Fruit fly (Drosophila melanogaster): ENCODE results near the gene CG44040.

The CG44040 gene

DNA sequence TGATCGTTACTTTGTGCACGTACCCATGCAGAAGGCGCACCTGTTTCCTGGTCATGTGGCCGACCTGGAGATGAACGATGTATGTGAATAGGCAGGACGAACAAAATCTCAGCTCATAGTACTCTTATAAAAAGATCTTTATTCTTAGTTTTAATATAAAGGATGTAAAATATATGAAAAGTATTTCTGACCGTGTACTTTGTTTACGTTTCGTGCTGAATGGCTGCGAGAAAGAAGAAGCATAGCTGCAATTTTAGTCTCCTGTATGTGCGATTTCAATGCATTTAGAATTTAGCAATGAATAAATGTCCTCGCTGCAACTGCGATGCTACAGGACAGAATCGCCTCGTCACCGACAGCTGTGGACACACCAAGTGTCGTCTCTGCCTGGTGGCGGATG, 27.6 kb downstream of the CG44040 start, which contains the start of the genes CG42726 and CG42727 (continued):
- TF ChIP-seq ss (GFP tag; optimal IDR thresholded peaks at IDR 0.05) (no peak), spab (GFP tag; optimal IDR thresholded peaks at IDR 0.05) (no peak), Eip78C (GFP tag) (peak; percentile 87), Hr38 (GFP tag; optimal IDR thresholded peaks at IDR 0.05) (no peak), Met (GFP tag; optimal IDR thresholded peaks at IDR 0.05) (no peak), salr (GFP tag; optimal IDR thresholded peaks at IDR 0.05) (no peak), Lpt (GFP tag; optimal IDR thresholded peaks at IDR 0.05) (no peak), CG32006 (GFP tag; optimal IDR thresholded peaks at IDR 0.05) (no peak), CG11294 (GFP tag; IDR thresholded peaks at IDR 0.05) (0 out of 2 replicates have a peak, but pooled peaks have one; percentile 27), Eip93F (GFP tag; optimal IDR thresholded peaks at IDR 0.05) (no peak), dac (GFP tag; optimal IDR thresholded peaks at IDR 0.05) (peak; percentile 28), CG6163 (GFP tag; IDR thresholded peaks at IDR 0.05) (peak; percentile 51), Ets96B (tag; optimal IDR thresholded peaks at IDR 0.05) (peak; percentile 44), CG34406 (GFP tag; optimal IDR thresholded peaks at IDR 0.05) (peak; percentile 44), esn (GFP tag; optimal IDR thresholded peaks at IDR 0.05) (peak; percentile 69), svp (GFP tag) (no peak), CG6808 (GFP tag; optimal IDR thresholded peaks at IDR 0.05) (no peak), CG3032 (tag; optimal IDR thresholded peaks at IDR 0.05) (peak; percentile 52), Sox14 (GFP tag; optimal IDR thresholded peaks at IDR 0.05) (peak; percentile 52)

- no peak for TF ChIP-seq ss (GFP tag; optimal IDR thresholded peaks at IDR 0.05)
- TF ChIP-seq CG31627 (GFP tag; optimal IDR thresholded peaks at IDR 0.05) = peak; percentile 10
- peak; percentile 54 for TF ChIP-seq CG3032 (tag; optimal IDR thresholded peaks at IDR 0.05)
- TF ChIP-seq Ets21C (GFP tag; optimal IDR thresholded peaks at IDR 0.05) = no peak
- no peak for TF ChIP-seq Sox15 (GFP tag; optimal IDR thresholded peaks at IDR 0.05)
- TF ChIP-seq Blimp-1 (GFP tag; optimal IDR thresholded peaks at IDR 0.05) = no peak
- TF ChIP-seq achi (GFP tag; optimal IDR thresholded peaks at IDR 0.05) = no peak
- TF ChIP-seq salr (GFP tag; optimal IDR thresholded peaks at IDR 0.05) = no peak
- peak; percentile 8 for TF ChIP-seq lz (GFP tag; optimal IDR thresholded peaks at IDR 0.05)
- peak; percentile 96 for TF ChIP-seq fkh (GFP tag; optimal IDR thresholded peaks at IDR 0.05)
- peak; percentile 30 for TF ChIP-seq CG10669 (GFP tag; optimal IDR thresholded peaks at IDR 0.05)
- no peak for TF ChIP-seq fd59A (GFP tag; optimal IDR thresholded peaks at IDR 0.05)
- peak; percentile 54 for TF ChIP-seq esn (GFP tag; optimal IDR thresholded peaks at IDR 0.05)
- peak; percentile 29; the same call in 1 of the 2 replicates for TF ChIP-seq CG15336 (GFP tag; IDR thresholded peaks at IDR 0.05)
- TF ChIP-seq Eip78C (GFP tag) = peak; percentile 75
- TF ChIP-seq cyc (GFP tag; optimal IDR thresholded peaks at IDR 0.05) = peak; percentile 36
- TF ChIP-seq CG34406 (GFP tag; optimal IDR thresholded peaks at IDR 0.05) = peak; percentile 24
- peak; percentile 7 for TF ChIP-seq dsx (GFP tag; optimal IDR thresholded peaks at IDR 0.05; ENCODE audit: poor library complexity, severe bottlenecking)
- TF ChIP-seq Eip93F (GFP tag; optimal IDR thresholded peaks at IDR 0.05) = no peak
- peak; percentile 44 for TF ChIP-seq Sox14 (GFP tag; optimal IDR thresholded peaks at IDR 0.05)
- TF ChIP-seq topi (GFP tag; optimal IDR thresholded peaks at IDR 0.05) = peak; percentile 25
- TF ChIP-seq CG10631 (GFP tag; optimal IDR thresholded peaks at IDR 0.05) = peak; percentile 47
- TF ChIP-seq Ets96B (tag; optimal IDR thresholded peaks at IDR 0.05) = peak; percentile 35
- no peak for TF ChIP-seq CG11762 (GFP tag; optimal IDR thresholded peaks at IDR 0.05; ENCODE audit: insufficient read depth)
These were observed 30.8 kb downstream of the CG44040 start, which contains the start of the genes Trs33 and Tmtc4 for dm6 chr3R:15350993-15351426. Gene Trs33 (minus strand): TSS chr3R:15350995. Gene Tmtc4 (plus strand): TSS chr3R:15351225.

DNA sequence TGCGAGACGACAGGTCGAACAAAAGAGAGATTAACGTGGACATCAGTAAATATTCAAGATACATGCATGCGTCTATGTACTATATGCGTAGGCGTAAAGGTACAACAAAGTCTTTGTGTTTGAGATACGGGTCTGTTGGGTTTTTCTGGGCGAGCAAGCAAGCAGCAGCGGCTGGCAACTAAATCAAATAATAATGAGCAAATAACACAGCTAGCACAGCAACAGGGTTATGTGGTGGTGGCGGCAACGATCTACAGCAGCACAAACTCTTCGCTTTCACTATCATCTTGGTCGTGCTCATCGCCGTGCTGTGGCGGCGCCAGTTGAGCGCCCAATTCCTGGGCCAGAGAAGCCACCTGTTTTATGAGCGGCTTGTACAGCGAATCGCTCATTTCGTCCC, 33.8 kb downstream of the CG44040 start:
- peak; percentile 93 for TF ChIP-seq fkh (GFP tag; optimal IDR thresholded peaks at IDR 0.05)
- no peak for TF ChIP-seq CG6854 (GFP tag; optimal IDR thresholded peaks at IDR 0.05)

- no peak for TF ChIP-seq fd85E (GFP tag; optimal IDR thresholded peaks at IDR 0.05)
- no peak for TF ChIP-seq CG8319 (GFP tag; optimal IDR thresholded peaks at IDR 0.05)
- no peak for TF ChIP-seq Eip78C (GFP tag)
- TF ChIP-seq Hr39 (GFP tag; optimal IDR thresholded peaks at IDR 0.05) = no peak
These were observed 36.0 kb downstream of the CG44040 start for dm6 chr3R:15356152-15356551.
